Worm (Caenorhabditis elegans): Measurements from ENCODE around the gene nspa-8.

Gene nspa-8

DNA sequence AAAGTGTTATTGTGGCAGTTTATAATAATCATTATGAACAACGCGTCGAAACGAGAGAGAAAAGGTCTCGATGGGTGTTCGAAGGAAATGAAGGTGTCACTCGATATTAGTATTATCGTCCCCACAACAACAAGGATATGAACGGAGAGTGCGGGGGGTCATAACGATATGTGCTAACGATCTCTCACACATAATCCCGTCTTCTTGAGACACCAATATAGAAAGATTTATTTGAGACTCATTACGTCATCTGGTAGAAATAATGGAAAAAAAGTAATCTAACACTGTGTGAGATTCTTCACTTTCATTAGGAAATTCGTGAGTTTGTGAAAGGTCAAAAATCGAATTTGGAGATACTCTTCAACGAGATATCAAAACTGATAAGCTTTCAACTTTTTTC, 35.1 kb downstream of the nspa-8 start (continued):
- TF ChIP-seq T07F8.4 (tag; optimal IDR thresholded peaks at IDR 0.05): no peak

DNA sequence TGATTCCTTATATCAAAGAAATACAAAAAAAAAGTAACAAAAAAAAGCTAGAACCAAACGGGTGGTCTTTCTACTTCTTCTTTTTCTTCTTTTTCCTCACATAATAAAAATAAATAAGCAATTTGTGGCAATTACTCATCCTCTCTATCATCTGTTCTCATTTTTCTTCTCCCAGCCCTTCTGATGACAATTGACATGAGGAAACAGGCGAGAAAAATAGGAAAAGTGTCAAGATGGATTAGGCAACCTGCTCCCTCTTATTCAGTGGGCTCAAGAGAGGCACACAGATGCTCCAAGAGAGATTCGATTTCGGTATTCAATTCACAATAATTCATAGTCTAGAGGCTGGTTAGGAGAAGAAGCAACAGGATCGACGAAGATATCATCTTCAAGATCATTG, 36.1 kb downstream of the nspa-8 start:
- no peak for TF ChIP-seq gei-17 (GFP tag; optimal IDR thresholded peaks at IDR 0.05)
- no peak for TF ChIP-seq attf-6 (GFP tag; IDR thresholded peaks at IDR 0.05)
- no peak for TF ChIP-seq somi-1 (GFP tag; optimal IDR thresholded peaks at IDR 0.05)
- TF ChIP-seq Y95B8A.8 (GFP tag; IDR thresholded peaks at IDR 0.05): no peak
- TF ChIP-seq Y53G8AR.9 (GFP tag; conservative IDR thresholded peaks at IDR 0.05): no peak
- TF ChIP-seq tbx-9 (tag; optimal IDR thresholded peaks at IDR 0.05; ENCODE audit: borderline replicate concordance): no peak
- no peak for TF ChIP-seq ceh-40 (GFP tag; IDR thresholded peaks at IDR 0.05)
- TF ChIP-seq nhr-120 (GFP tag; IDR thresholded peaks at IDR 0.05): no peak
- no peak for TF ChIP-seq ztf-3 (GFP tag; optimal IDR thresholded peaks at IDR 0.05)
- no peak for TF ChIP-seq egl-44 (GFP tag; IDR thresholded peaks at IDR 0.05)
- no peak for TF ChIP-seq hlh-26 (GFP tag; conservative IDR thresholded peaks at IDR 0.05)
- TF ChIP-seq F57A8.1 (GFP tag; optimal IDR thresholded peaks at IDR 0.05): no peak
- no peak for TF ChIP-seq T26A5.8 (tag; optimal IDR thresholded peaks at IDR 0.05)
- TF ChIP-seq F57C9.4 (tag; optimal IDR thresholded peaks at IDR 0.05): no peak
- no peak for TF ChIP-seq C06A6.2 (GFP tag; conservative IDR thresholded peaks at IDR 0.05)
- no peak for TF ChIP-seq F55B11.4 (tag; optimal IDR thresholded peaks at IDR 0.05; ENCODE audit: borderline replicate concordance, insufficient read depth)
- no peak for TF ChIP-seq nhr-179 (tag; optimal IDR thresholded peaks at IDR 0.05)
- TF ChIP-seq mcd-1 (GFP tag; IDR thresholded peaks at IDR 0.05): no peak
- TF ChIP-seq ccch-3 (GFP tag; optimal IDR thresholded peaks at IDR 0.05): no peak

DNA sequence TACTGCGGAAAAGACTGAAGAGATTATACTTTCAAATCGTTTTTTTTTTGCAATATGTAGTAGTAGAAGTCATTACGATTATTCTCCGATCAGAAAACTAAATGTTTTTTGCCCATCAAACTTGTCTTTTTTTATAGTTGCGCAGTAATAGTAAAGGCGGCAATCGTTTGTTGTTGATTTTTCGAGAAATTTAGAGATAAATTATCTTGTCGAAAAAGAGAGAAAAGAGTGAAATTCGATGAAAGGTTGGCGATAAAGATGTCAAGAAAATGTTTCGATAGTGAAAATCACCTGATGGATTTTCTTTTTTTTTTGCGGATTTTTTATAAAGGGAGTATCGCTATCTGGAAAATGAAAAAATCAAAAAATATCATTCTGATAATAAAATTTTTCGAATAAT, 38.4 kb downstream of the nspa-8 start:
- TF ChIP-seq F55B11.4 (tag; optimal IDR thresholded peaks at IDR 0.05; ENCODE audit: borderline replicate concordance, insufficient read depth) (no peak), nhr-120 (GFP tag; IDR thresholded peaks at IDR 0.05) (no peak), ceh-100 (GFP tag; IDR thresholded peaks at IDR 0.05) (no peak), repo-1 (tag; optimal IDR thresholded peaks at IDR 0.05) (no peak), tlf-1 (GFP tag; optimal IDR thresholded peaks at IDR 0.05) (no peak), aptf-2 (GFP tag; conservative IDR thresholded peaks at IDR 0.05) (no peak), ets-4 (GFP tag; optimal IDR thresholded peaks at IDR 0.05) (no peak), bed-2 (GFP tag; IDR thresholded peaks at IDR 0.05) (no peak)

DNA sequence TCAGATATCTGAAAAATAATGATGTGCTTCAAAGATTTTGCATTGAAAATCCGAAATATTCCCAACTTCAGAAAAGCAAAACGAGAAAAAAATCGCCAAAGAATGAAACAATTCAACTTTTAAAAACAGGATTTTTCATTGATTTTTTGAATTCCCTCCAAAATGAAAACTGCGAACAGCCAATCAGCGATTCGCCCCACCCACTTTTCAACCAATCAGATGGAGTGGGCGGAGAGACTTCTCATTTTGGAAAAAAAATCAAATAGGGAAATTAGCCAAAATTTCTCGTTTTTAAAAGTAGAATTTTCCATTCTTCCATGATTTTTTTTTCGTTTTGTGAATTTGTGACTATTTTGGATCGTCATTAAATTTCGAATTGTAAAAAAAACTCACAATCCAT, 42.1 kb downstream of the nspa-8 start:
- peak; percentile 67; the same call in 1 of the 2 replicates for TF ChIP-seq nfyb-1 (GFP tag; IDR thresholded peaks at IDR 0.05)
- TF ChIP-seq tlf-1 (GFP tag; optimal IDR thresholded peaks at IDR 0.05): no peak

DNA sequence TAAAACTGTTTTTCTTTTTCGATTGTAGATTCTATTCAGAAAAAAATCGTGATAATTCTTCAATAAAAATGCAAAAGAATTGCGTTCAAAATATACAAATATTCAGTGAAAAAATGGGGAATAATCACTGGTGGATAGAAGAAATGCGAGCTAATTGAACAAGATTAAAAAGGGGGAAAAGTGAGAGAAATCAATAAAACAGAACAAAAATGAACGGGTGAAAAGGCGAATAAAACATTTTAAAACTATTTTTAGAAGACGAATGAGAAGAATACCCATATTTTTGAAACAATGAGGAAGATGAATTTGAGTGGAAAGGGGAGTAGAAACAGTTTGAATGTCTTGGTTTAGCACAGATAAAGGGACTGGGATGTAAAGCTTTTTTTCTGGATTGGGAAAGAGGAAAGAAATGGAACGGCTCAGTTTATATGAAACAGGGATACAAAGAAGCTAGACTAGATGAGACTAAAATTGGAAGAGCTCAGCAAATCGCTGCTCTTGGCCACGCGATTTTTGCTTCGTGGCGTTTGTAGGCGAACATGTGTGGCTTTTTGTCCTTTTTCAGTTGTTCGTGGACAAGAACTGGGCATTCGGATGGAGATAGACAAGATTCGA, 42.6 kb downstream of the nspa-8 start, which contains the start of gene Y50E8A.12:
Gene Y50E8A.12, minus strand, starts transcription at position 51 of the 615 bp plus-strand sequence.
- TF ChIP-seq pbrm-1 (GFP tag; IDR thresholded peaks at IDR 0.05): no peak
- TF ChIP-seq ztf-28 (GFP tag; IDR thresholded peaks at IDR 0.05): no peak
- TF ChIP-seq cebp-1 (GFP tag; IDR thresholded peaks at IDR 0.05): no peak
- TF ChIP-seq cebp-1 (tag; optimal IDR thresholded peaks at IDR 0.05): no peak
- TF ChIP-seq rpc-1 (optimal IDR thresholded peaks at IDR 0.05): no peak
- no peak for TF ChIP-seq rpc-1 (tag; optimal IDR thresholded peaks at IDR 0.05)
- no peak for TF ChIP-seq F10E7.11 (tag; optimal IDR thresholded peaks at IDR 0.05)
- no peak for TF ChIP-seq lsl-1 (GFP tag; optimal IDR thresholded peaks at IDR 0.05)
- TF ChIP-seq lsy-27 (tag; optimal IDR thresholded peaks at IDR 0.05; ENCODE audit: borderline replicate concordance, insufficient read depth): no peak
- no peak for TF ChIP-seq Y56A3A.18 (GFP tag; IDR thresholded peaks at IDR 0.05)
- no peak for TF ChIP-seq pha-4 (tag; optimal IDR thresholded peaks at IDR 0.05)
- no peak for TF ChIP-seq aptf-3 (GFP tag; IDR thresholded peaks at IDR 0.05)
- no peak for TF ChIP-seq madf-10 (tag; optimal IDR thresholded peaks at IDR 0.05)
- TF ChIP-seq attf-6 (GFP tag; IDR thresholded peaks at IDR 0.05): no peak
- TF ChIP-seq T26A5.8 (tag; optimal IDR thresholded peaks at IDR 0.05): no peak
- no peak for TF ChIP-seq chd-7 (tag; optimal IDR thresholded peaks at IDR 0.05)
- no peak for TF ChIP-seq ceh-79 (tag; optimal IDR thresholded peaks at IDR 0.05)
